Worm (Caenorhabditis elegans) whole organism, young adult: ENCODE data around the gene C10G8.3.

Experiments used
- B0336.3 ChIP-seq: fragments of 200-800 bp; sonication (Bioruptor generic); IDR thresholded peaks from 2 replicates; pipeline ENCODE4 v1.3.6; 2022; ENCODE audit warnings: missing genetic modification characterization, missing compliant biosample characterization
- F10E7.11 ChIP-seq: sonication (generic microtip); optimal IDR thresholded peaks from 2 replicates; lab custom pipeline; 2017; ENCODE audit warnings: mild to moderate bottlenecking, missing genetic modification characterization, moderate library complexity, missing compliant biosample characterization
- F52B5.7 ChIP-seq: sonication (generic microtip); optimal IDR thresholded peaks from 2 replicates; lab custom pipeline; 2016; ENCODE audit warnings: mild to moderate bottlenecking, missing genetic modification characterization, missing compliant biosample characterization
- F55B11.4 ChIP-seq: sonication (generic microtip); optimal IDR thresholded peaks from 2 replicates; lab custom pipeline; 2016; ENCODE audit warnings: missing compliant biosample characterization, missing genetic modification characterization, borderline replicate concordance; ENCODE audit not compliant: insufficient read depth
- T07F8.4 ChIP-seq: sonication (generic microtip); optimal IDR thresholded peaks from 2 replicates; lab custom pipeline; 2016; ENCODE audit warnings: mild to moderate bottlenecking, missing genetic modification characterization, moderate library complexity, missing compliant biosample characterization
- T26A5.8 ChIP-seq: sonication (generic microtip); optimal IDR thresholded peaks from 2 replicates; lab custom pipeline; 2016; ENCODE audit warnings: missing genetic modification characterization, missing compliant biosample characterization
- Y53G8AR.9 ChIP-seq: fragments of 200-800 bp; sonication (Bioruptor generic); conservative IDR thresholded peaks from 2 replicates; pipeline ENCODE4 v1.3.6; 2022; ENCODE audit warnings: missing genetic modification reagents, missing genetic modification characterization, missing compliant biosample characterization
- Y67H2A.10 ChIP-seq: fragments of 200-800 bp; sonication (Bioruptor generic); conservative IDR thresholded peaks from 2 replicates; pipeline ENCODE4 v1.3.6; 2022; ENCODE audit warnings: missing genetic modification reagents, missing genetic modification characterization, missing compliant biosample characterization
- ZK185.1 ChIP-seq: sonication (generic microtip); optimal IDR thresholded peaks from 2 replicates; lab custom pipeline; 2016; ENCODE audit warnings: mild to moderate bottlenecking, missing genetic modification characterization, missing compliant biosample characterization; ENCODE audit not compliant: poor library complexity, severe bottlenecking
- aptf-2 ChIP-seq: fragments of 200-800 bp; sonication (Bioruptor generic); conservative IDR thresholded peaks from 2 replicates; pipeline ENCODE4 v1.3.6; 2022; ENCODE audit warnings: missing genetic modification reagents, missing genetic modification characterization, missing compliant biosample characterization
- ccch-3 ChIP-seq: fragments of 200-800 bp; sonication (Bioruptor generic); optimal IDR thresholded peaks from 2 replicates; lab custom pipeline; 2018; ENCODE audit warnings: mild to moderate bottlenecking, missing genetic modification characterization, missing compliant biosample characterization
- cebp-2 ChIP-seq: fragments of 200-800 bp; sonication (Bioruptor generic); IDR thresholded peaks from 2 replicates; pipeline ENCODE4 v1.3.6; 2022; ENCODE audit warnings: missing genetic modification characterization, missing compliant biosample characterization
- ceh-40 ChIP-seq: fragments of 200-800 bp; sonication (Bioruptor generic); IDR thresholded peaks from 2 replicates; pipeline ENCODE4 v1.3.6; 2022; ENCODE audit warnings: missing genetic modification characterization, missing compliant biosample characterization
- dpff-1 ChIP-seq: sonication (generic microtip); optimal IDR thresholded peaks from 2 replicates; lab custom pipeline; 2017; ENCODE audit warnings: mild to moderate bottlenecking, missing genetic modification characterization, missing compliant biosample characterization
- egl-44 ChIP-seq: fragments of 200-800 bp; sonication (Bioruptor generic); IDR thresholded peaks from 2 replicates; pipeline ENCODE4 v1.3.6; 2022; ENCODE audit warnings: missing genetic modification reagents, missing genetic modification characterization, missing compliant biosample characterization
- ets-4 ChIP-seq: fragments of 200-800 bp; sonication (Bioruptor generic); optimal IDR thresholded peaks from 2 replicates; lab custom pipeline; 2018; ENCODE audit warnings: mild to moderate bottlenecking, missing genetic modification characterization, missing compliant biosample characterization
- fkh-3 ChIP-seq: sonication (generic microtip); optimal IDR thresholded peaks from 2 replicates; lab custom pipeline; 2016; ENCODE audit warnings: mild to moderate bottlenecking, missing genetic modification characterization, missing compliant biosample characterization
- hlh-26 ChIP-seq: fragments of 200-800 bp; sonication (Bioruptor generic); conservative IDR thresholded peaks from 2 replicates; pipeline ENCODE4 v1.3.6; 2022; ENCODE audit warnings: missing genetic modification reagents, missing genetic modification characterization, missing compliant biosample characterization
- hmg-20 ChIP-seq: fragments of 200-800 bp; sonication (Bioruptor generic); IDR thresholded peaks from 2 replicates; pipeline ENCODE4 v1.3.6; 2022; ENCODE audit warnings: missing genetic modification reagents, missing genetic modification characterization, missing compliant biosample characterization
- hrde-1 ChIP-seq: sonication (generic microtip); optimal IDR thresholded peaks from 2 replicates; lab custom pipeline; 2016; ENCODE audit warnings: missing genetic modification characterization, mild to moderate bottlenecking, missing compliant biosample characterization, moderate library complexity, missing genotype, missing genetic modification reagents, borderline replicate concordance
- lin-26 ChIP-seq: fragments of 200-800 bp; sonication (Bioruptor generic); IDR thresholded peaks from 2 replicates; pipeline ENCODE4 v1.3.6; 2022; ENCODE audit warnings: missing genetic modification reagents, missing genetic modification characterization, missing compliant biosample characterization
- lin-35 ChIP-seq, 3 experiments: fragments of 150-350 bp in 2 of 3; sonication (generic microtip) in 1 of 3; optimal IDR thresholded peaks; 2 replicates each; lab custom pipeline; 2014 to 2018; ENCODE audit warnings: missing biosample characterization in 3 of 3, missing genetic modification characterization in 3 of 3, missing genetic modification reagents in 3 of 3
- lir-1 ChIP-seq: fragments of 200-800 bp; sonication (Bioruptor generic); conservative IDR thresholded peaks from 2 replicates; pipeline ENCODE4 v1.3.6; 2022; ENCODE audit warnings: missing genetic modification reagents, missing genetic modification characterization, missing compliant biosample characterization
- mxl-1 ChIP-seq: sonication (generic microtip); optimal IDR thresholded peaks from 2 replicates; lab custom pipeline; 2016; ENCODE audit warnings: missing genetic modification characterization, missing compliant biosample characterization
- nfya-1 ChIP-seq: sonication (generic microtip); optimal IDR thresholded peaks from 2 replicates; lab custom pipeline; 2017; ENCODE audit warnings: antibody characterized with exemption, missing compliant biosample characterization, missing genetic modification characterization, borderline replicate concordance; ENCODE audit not compliant: insufficient read depth
- nhr-80 ChIP-seq: sonication (generic microtip); optimal IDR thresholded peaks from 2 replicates; lab custom pipeline; 2016; ENCODE audit warnings: missing genetic modification characterization, missing compliant biosample characterization
- nhr-90 ChIP-seq: sonication (generic microtip); optimal IDR thresholded peaks from 2 replicates; lab custom pipeline; 2016; ENCODE audit warnings: missing genotype, mild to moderate bottlenecking, missing genetic modification characterization, missing compliant biosample characterization
- pbrm-1 ChIP-seq: fragments of 200-800 bp; sonication (Bioruptor generic); IDR thresholded peaks from 2 replicates; pipeline ENCODE4 v1.3.6; 2022; ENCODE audit warnings: missing genetic modification reagents, missing genetic modification characterization, missing compliant biosample characterization
- repo-1 ChIP-seq: sonication (generic microtip); optimal IDR thresholded peaks from 2 replicates; lab custom pipeline; 2017; ENCODE audit warnings: mild to moderate bottlenecking, missing genetic modification characterization, missing compliant biosample characterization
- sea-2 ChIP-seq: fragments of 200-800 bp; sonication (Bioruptor generic); IDR thresholded peaks from 2 replicates; pipeline ENCODE4 v1.3.6; 2022; ENCODE audit warnings: missing genetic modification characterization, missing compliant biosample characterization
- snpc-1.3 ChIP-seq: sonication (generic microtip); optimal IDR thresholded peaks from 2 replicates; lab custom pipeline; 2017; ENCODE audit warnings: missing genetic modification characterization, mild to moderate bottlenecking, missing compliant biosample characterization, antibody characterized with exemption, moderate library complexity, missing genotype, missing genetic modification reagents; ENCODE audit not compliant: insufficient read depth
- sptf-2 ChIP-seq: fragments of 200-800 bp; sonication (Bioruptor generic); optimal IDR thresholded peaks from 2 replicates; lab custom pipeline; 2018; ENCODE audit warnings: mild to moderate bottlenecking, missing genetic modification characterization, missing compliant biosample characterization
- tbx-9 ChIP-seq: sonication (generic microtip); optimal IDR thresholded peaks from 2 replicates; lab custom pipeline; 2016; ENCODE audit warnings: borderline replicate concordance, missing genetic modification characterization, inconsistent platforms, missing compliant biosample characterization
- unc-62 ChIP-seq: fragments of 150-350 bp; optimal IDR thresholded peaks from 2 replicates; lab custom pipeline; 2014; ENCODE audit warnings: missing biosample characterization, missing genetic modification reagents, missing genetic modification characterization
- xnd-1 ChIP-seq: sonication (generic microtip); optimal IDR thresholded peaks from 2 replicates; lab custom pipeline; 2016; ENCODE audit warnings: missing genotype, missing genetic modification reagents, missing genetic modification characterization, missing compliant biosample characterization
- zfh-2 ChIP-seq: fragments of 200-800 bp; sonication (Bioruptor generic); conservative IDR thresholded peaks from 2 replicates; pipeline ENCODE4 v1.3.6; 2022; ENCODE audit warnings: missing genetic modification reagents, missing genetic modification characterization, missing compliant biosample characterization

The C10G8.3 gene

DNA sequence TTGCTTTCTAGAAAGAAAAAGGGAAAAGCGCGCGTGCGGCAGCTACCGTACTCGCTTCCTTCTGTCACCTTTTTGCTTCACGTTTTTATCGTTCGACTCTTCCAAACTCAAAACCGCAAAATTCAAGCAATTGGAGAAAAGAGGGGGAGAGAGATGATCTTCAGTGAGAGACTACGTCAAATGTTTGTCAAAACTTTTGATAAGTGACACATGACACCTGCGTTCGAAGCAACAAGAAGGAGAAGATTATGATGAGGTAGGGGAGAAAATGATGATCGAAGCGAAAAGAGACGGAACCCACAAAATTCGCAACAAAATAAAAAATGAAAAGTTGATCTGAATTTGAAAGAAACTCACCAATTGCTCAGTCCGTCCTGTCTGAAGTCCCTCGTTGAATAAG is 5.8 kb downstream of the C10G8.3 start:
- no peak for TF ChIP-seq dpff-1 (tag; lab: Kevin White, UChicago)
- TF ChIP-seq hrde-1 (tag; lab: Kevin White, UChicago) = no peak
- TF ChIP-seq unc-62 = no peak
- no peak for TF ChIP-seq T26A5.8 (tag; lab: Kevin White, UChicago)
- TF ChIP-seq cebp-2 = no peak
- TF ChIP-seq Y53G8AR.9 (GFP tag; lab: Robert Waterston, UW) = no peak
- no peak for TF ChIP-seq lir-1 (GFP tag; lab: Robert Waterston, UW)
- TF ChIP-seq fkh-3 = no peak
- no peak for TF ChIP-seq egl-44
- no peak for TF ChIP-seq ets-4 (GFP tag; lab: Kevin White, UChicago)
- no peak for TF ChIP-seq sea-2 (GFP tag; lab: Robert Waterston, UW)
- TF ChIP-seq, all 124 proteins: peak for 0

DNA sequence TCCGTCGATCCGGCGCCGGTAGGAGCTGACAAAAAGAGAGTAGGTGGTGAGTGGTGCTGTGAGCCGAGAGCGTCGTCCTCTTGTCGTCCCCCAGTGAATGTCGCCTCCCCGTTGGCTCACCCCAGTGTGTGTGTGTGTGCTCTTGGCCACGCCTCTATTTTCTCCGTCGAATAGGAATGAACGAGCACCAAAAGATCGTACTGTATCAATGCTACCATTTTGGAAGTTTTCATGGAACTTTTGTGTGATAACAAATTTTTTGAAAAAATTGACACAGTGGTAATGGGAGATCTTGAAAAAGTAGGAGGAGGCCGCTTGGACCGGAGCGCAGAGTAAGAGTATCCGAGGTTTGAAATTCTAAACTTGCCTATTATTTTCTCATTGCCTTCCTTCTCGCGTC is 6.9 kb downstream of the C10G8.3 start, which contains the start of gene ceh-34:
Gene ceh-34, minus strand, starts transcription at position 101 of the 400 bp plus-strand sequence.
- peak; percentile 48; the same call in 1 of the 2 replicates for TF ChIP-seq zfh-2 (GFP tag; lab: Robert Waterston, UW)
- TF ChIP-seq F55B11.4 = no peak

DNA sequence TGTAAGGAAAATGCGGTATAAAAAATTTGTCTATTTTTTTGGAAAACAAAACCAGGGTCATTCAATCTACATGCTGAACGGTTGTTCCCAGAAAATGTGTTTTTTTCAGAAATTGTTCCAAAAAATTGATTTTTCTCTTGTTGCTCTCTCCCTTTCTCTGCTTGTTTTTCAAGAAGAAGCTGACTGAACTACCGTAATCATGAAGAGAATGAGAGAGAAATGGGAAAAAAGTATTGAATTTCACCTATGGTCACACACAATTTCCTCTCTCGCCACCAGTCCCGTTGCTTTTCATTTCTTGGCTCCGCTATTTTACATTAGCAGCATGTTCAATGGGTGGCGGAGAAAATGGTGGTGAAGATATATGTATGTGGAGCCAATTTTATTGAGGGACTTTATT is 10.3 kb downstream of the C10G8.3 start:
- no peak for TF ChIP-seq ZK185.1
- TF ChIP-seq dpff-1 (tag; lab: Kevin White, UChicago) = no peak
- TF ChIP-seq xnd-1 = no peak
- no peak for TF ChIP-seq hlh-26 (GFP tag; lab: Robert Waterston, UW)
- TF ChIP-seq ccch-3 (GFP tag; lab: Kevin White, UChicago) = no peak
- no peak for TF ChIP-seq ceh-40 (GFP tag; lab: Robert Waterston, UW)
- no peak for TF ChIP-seq F52B5.7
- no peak for TF ChIP-seq snpc-1.3
- no peak for TF ChIP-seq repo-1 (tag; lab: Kevin White, UChicago)
- TF ChIP-seq sptf-2 (GFP tag; lab: Kevin White, UChicago) = no peak
- no peak for TF ChIP-seq mxl-1 (tag; lab: Kevin White, UChicago)
- TF ChIP-seq hmg-20 = no peak
- TF ChIP-seq pbrm-1 = no peak
- no peak for TF ChIP-seq nfya-1 (tag; lab: Kevin White, UChicago)
- TF ChIP-seq aptf-2 = no peak
- TF ChIP-seq Y67H2A.10 = no peak
- TF ChIP-seq nhr-80 (tag; lab: Kevin White, UChicago) = no peak
- TF ChIP-seq B0336.3 (GFP tag; lab: Robert Waterston, UW) = no peak

DNA sequence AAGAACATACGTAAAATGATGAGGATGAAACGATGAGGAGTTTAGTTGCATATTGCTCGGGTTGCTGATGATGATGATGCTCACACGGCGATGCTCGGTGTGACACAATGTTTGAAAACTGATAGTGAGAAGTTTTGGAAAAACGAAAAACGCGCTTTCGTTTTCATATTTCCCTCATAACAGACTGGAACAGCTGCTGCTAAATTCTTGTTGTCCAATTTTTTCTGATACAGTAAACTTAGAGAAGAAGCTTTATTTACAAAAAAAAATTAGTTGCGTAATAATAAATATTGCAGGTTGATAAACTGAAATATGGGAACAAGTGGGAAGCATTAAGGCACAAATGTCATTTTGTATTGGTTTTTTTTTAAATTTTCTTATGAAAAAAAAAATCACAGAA is 12.0 kb downstream of the C10G8.3 start, which contains the start of gene ceh-33:
Gene ceh-33, minus strand, starts transcription at position 101 of the 400 bp plus-strand sequence.
- TF ChIP-seq tbx-9 (tag; lab: Kevin White, UChicago) = no peak
- TF ChIP-seq lin-35 (GFP tag; optimal IDR thresholded peaks at IDR 0.05; lab: Kevin White, UChicago) = no peak
- no peak for TF ChIP-seq T07F8.4 (tag; lab: Kevin White, UChicago)
- TF ChIP-seq nhr-90 = no peak
- TF ChIP-seq cebp-2 = no peak
- no peak for TF ChIP-seq lin-26
- no peak for TF ChIP-seq F10E7.11 (tag; lab: Kevin White, UChicago)
